Worm (Caenorhabditis elegans) whole organism, mixed stage, embryonic: ENCODE data around the gene T22F3.11.

ENCODE experiments used
- M03D4.4 ChIP-seq: sonication (generic microtip); optimal IDR thresholded peaks from 2 replicates; lab custom pipeline; 2017; ENCODE audit warnings: mild to moderate bottlenecking, missing genetic modification characterization, missing compliant biosample characterization
- bed-3 ChIP-seq: fragments of 200-800 bp; sonication (Bioruptor generic); optimal IDR thresholded peaks from 3 replicates; lab custom pipeline; 2018; ENCODE audit warnings: mild to moderate bottlenecking, missing genetic modification characterization, moderate library complexity, missing compliant biosample characterization
- blmp-1 ChIP-seq: fragments of 150-350 bp; optimal IDR thresholded peaks from 2 replicates; lab custom pipeline; 2014; ENCODE audit warnings: missing biosample characterization, missing genetic modification characterization
- ceh-39 ChIP-seq: fragments of 150-350 bp; optimal IDR thresholded peaks from 2 replicates; lab custom pipeline; 2014; ENCODE audit warnings: missing biosample characterization, missing genetic modification characterization
- ceh-43 ChIP-seq: fragments of 200-800 bp; sonication (Bioruptor generic); optimal IDR thresholded peaks from 2 replicates; lab custom pipeline; 2018; ENCODE audit warnings: mild to moderate bottlenecking, missing genetic modification characterization, moderate library complexity, missing compliant biosample characterization
- ceh-83 ChIP-seq: fragments of 200-800 bp; sonication (Bioruptor generic); optimal IDR thresholded peaks from 2 replicates; lab custom pipeline; 2018; ENCODE audit warnings: mild to moderate bottlenecking, missing genetic modification characterization, missing compliant biosample characterization
- ces-1 ChIP-seq: fragments of 150-350 bp; optimal IDR thresholded peaks from 2 replicates; lab custom pipeline; 2014; ENCODE audit warnings: missing biosample characterization, missing genetic modification reagents, missing genetic modification characterization
- drap-1 ChIP-seq: fragments of 200-800 bp; sonication (Bioruptor generic); optimal IDR thresholded peaks from 3 replicates; lab custom pipeline; 2018; ENCODE audit warnings: mild to moderate bottlenecking, missing genetic modification characterization, missing compliant biosample characterization
- elt-1 ChIP-seq: sonication (generic microtip); optimal IDR thresholded peaks from 2 replicates; lab custom pipeline; 2017; ENCODE audit warnings: missing genetic modification characterization, mild to moderate bottlenecking, missing compliant biosample characterization, antibody characterized with exemption, moderate library complexity, borderline replicate concordance; ENCODE audit not compliant: insufficient read depth
- elt-3 ChIP-seq: fragments of 150-350 bp; optimal IDR thresholded peaks from 2 replicates; lab custom pipeline; 2014; ENCODE audit warnings: missing biosample characterization, missing genetic modification characterization
- flh-1 ChIP-seq: fragments of 200-800 bp; sonication (Bioruptor generic); optimal IDR thresholded peaks from 2 replicates; lab custom pipeline; 2018; ENCODE audit warnings: mild to moderate bottlenecking, missing genetic modification characterization, moderate library complexity, missing compliant biosample characterization
- ham-2 ChIP-seq: fragments of 200-800 bp; sonication (Bioruptor generic); optimal IDR thresholded peaks from 2 replicates; lab custom pipeline; 2018; ENCODE audit warnings: mild to moderate bottlenecking, missing genetic modification characterization, missing compliant biosample characterization
- hlh-1 ChIP-seq: fragments of 150-350 bp; optimal IDR thresholded peaks from 2 replicates; lab custom pipeline; 2014; ENCODE audit warnings: missing biosample characterization, missing genetic modification reagents, missing genetic modification characterization
- lin-13 ChIP-seq: fragments of 150-350 bp; optimal IDR thresholded peaks from 2 replicates; lab custom pipeline; 2014; ENCODE audit warnings: missing biosample characterization, missing genetic modification characterization
- lin-32 ChIP-seq: fragments of 200-800 bp; sonication (Bioruptor generic); optimal IDR thresholded peaks from 2 replicates; lab custom pipeline; 2018; ENCODE audit warnings: mild to moderate bottlenecking, missing genetic modification characterization, missing compliant biosample characterization
- mab-5 ChIP-seq: fragments of 150-350 bp; optimal IDR thresholded peaks from 2 replicates; lab custom pipeline; 2014; ENCODE audit warnings: missing biosample characterization, missing genetic modification characterization
- mep-1 ChIP-seq: fragments of 150-350 bp; optimal IDR thresholded peaks from 2 replicates; lab custom pipeline; 2017; ENCODE audit warnings: missing biosample characterization, missing genetic modification reagents, missing genetic modification characterization, inconsistent platforms
- mls-2 ChIP-seq: sonication (generic microtip); optimal IDR thresholded peaks from 2 replicates; lab custom pipeline; 2016; ENCODE audit warnings: mild to moderate bottlenecking, missing genetic modification characterization, moderate library complexity, missing compliant biosample characterization
- nhr-12 ChIP-seq: fragments of 150-350 bp; optimal IDR thresholded peaks from 2 replicates; lab custom pipeline; 2014; ENCODE audit warnings: missing biosample characterization, missing genetic modification characterization
- nhr-2 ChIP-seq: fragments of 150-350 bp; optimal IDR thresholded peaks from 2 replicates; lab custom pipeline; 2014; ENCODE audit warnings: missing biosample characterization, missing genetic modification characterization
- nhr-237 ChIP-seq: fragments of 150-350 bp; optimal IDR thresholded peaks from 2 replicates; lab custom pipeline; 2014; ENCODE audit warnings: missing biosample characterization, missing genetic modification characterization
- nhr-28 ChIP-seq: fragments of 150-350 bp; optimal IDR thresholded peaks from 2 replicates; lab custom pipeline; 2014; ENCODE audit warnings: missing biosample characterization, missing genetic modification characterization
- nhr-76 ChIP-seq: sonication (generic microtip); optimal IDR thresholded peaks from 2 replicates; lab custom pipeline; 2017; ENCODE audit warnings: missing biosample characterization, missing genetic modification characterization
- pha-4 ChIP-seq: fragments of 150-350 bp; optimal IDR thresholded peaks from 2 replicates; lab custom pipeline; 2018; ENCODE audit warnings: missing biosample characterization, missing genetic modification reagents, missing genetic modification characterization
- snpc-4 ChIP-seq: fragments of 150-350 bp; optimal IDR thresholded peaks from 2 replicates; lab custom pipeline; 2014; ENCODE audit warnings: missing biosample characterization, missing genetic modification characterization
- sptf-1 ChIP-seq: sonication (generic microtip); optimal IDR thresholded peaks from 2 replicates; lab custom pipeline; 2017; ENCODE audit warnings: mild to moderate bottlenecking, missing genetic modification characterization, moderate library complexity, missing compliant biosample characterization
- tbx-8 ChIP-seq: fragments of 200-800 bp; sonication (Bioruptor generic); optimal IDR thresholded peaks from 2 replicates; lab custom pipeline; 2018; ENCODE audit warnings: mild to moderate bottlenecking, missing genetic modification characterization, moderate library complexity, missing compliant biosample characterization
- unc-39 ChIP-seq: fragments of 150-350 bp; optimal IDR thresholded peaks from 2 replicates; lab custom pipeline; 2014; ENCODE audit warnings: missing biosample characterization, missing genetic modification characterization
- unc-62 ChIP-seq: fragments of 150-350 bp; optimal IDR thresholded peaks from 2 replicates; lab custom pipeline; 2014; ENCODE audit warnings: missing biosample characterization, missing genetic modification reagents, missing genetic modification characterization
- zip-8 ChIP-seq: fragments of 150-350 bp; optimal IDR thresholded peaks from 2 replicates; lab custom pipeline; 2014; ENCODE audit warnings: missing biosample characterization, missing genetic modification characterization
- ztf-11 ChIP-seq: fragments of 150-350 bp; optimal IDR thresholded peaks from 2 replicates; lab custom pipeline; 2014; ENCODE audit warnings: missing biosample characterization, missing genetic modification characterization

T22F3.11 gene

DNA sequence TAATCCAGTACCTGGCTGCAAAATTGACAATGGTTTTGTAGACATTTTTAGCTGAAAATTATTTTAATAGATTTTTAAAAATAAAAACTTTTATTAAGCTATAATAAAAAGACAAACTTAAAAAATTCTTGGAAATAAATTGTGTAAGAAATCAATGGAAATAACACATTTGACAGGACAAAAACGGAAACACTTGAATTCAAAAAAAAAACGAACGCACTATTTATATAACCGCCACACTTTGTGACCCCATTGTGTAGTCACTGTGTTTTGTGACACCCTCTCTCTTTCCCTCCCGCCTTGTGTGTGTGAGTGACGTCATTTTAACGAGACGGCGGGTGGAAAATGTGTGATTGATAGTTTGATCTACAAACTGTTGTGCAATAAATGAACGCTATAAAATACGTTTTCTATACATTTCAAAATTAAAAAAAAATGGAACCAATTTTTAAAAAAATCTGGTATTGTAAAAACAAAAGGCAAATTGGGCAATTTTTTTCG lies 29.9 kb upstream of the T22F3.11 start, which contains the start of gene F59B1.8:
TSS of gene F59B1.8 (minus strand) at position 51 of the 501 bp plus-strand sequence.
- peak; percentile 45 for TF ChIP-seq nhr-2 (tag; lab: Kevin White, UChicago)
- peak; percentile 54 for TF ChIP-seq zip-8 (tag; lab: Kevin White, UChicago)
- no peak for TF ChIP-seq ztf-11
- TF ChIP-seq unc-62 (GFP tag; lab: Kevin White, UChicago), result peak; percentile 2
- TF ChIP-seq, all 35 proteins: peak for 3

DNA sequence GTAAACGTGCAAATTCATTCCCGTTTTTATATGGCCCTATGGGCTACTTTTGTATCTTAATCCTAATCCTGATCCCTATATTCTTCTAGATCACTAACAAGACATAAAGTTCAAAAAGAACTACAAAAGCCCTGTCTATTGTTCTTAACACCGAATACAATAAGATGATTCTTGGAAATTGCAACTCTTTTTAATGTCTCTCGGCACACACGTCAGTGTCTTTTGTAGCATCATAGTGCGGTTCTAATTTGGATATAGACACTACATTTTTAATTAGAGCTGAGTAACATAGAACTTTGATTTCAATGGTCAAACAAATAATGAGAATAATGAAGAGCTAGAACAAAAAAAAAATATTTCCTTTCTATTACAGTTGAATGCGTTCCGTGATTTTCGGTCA lies 25.5 kb upstream of the T22F3.11 start:
- TF ChIP-seq mab-5 (tag; lab: Kevin White, UChicago) (no peak), zip-8 (tag; lab: Kevin White, UChicago) (no peak), lin-32 (GFP tag; lab: Kevin White, UChicago) (no peak), elt-1 (tag; lab: Kevin White, UChicago) (no peak), pha-4 (tag; lab: Kevin White, UChicago) (no peak), ztf-11 (no peak), ceh-83 (GFP tag; lab: Kevin White, UChicago) (no peak), sptf-1 (tag; lab: Kevin White, UChicago) (no peak), flh-1 (GFP tag; lab: Kevin White, UChicago) (no peak), ham-2 (GFP tag; lab: Kevin White, UChicago) (no peak), ceh-43 (GFP tag; lab: Kevin White, UChicago) (no peak), ces-1 (no peak), unc-39 (tag; lab: Kevin White, UChicago) (no peak), nhr-12 (tag; lab: Kevin White, UChicago) (no peak), unc-62 (GFP tag; lab: Kevin White, UChicago) (no peak), ceh-39 (no peak), nhr-76 (tag; lab: Kevin White, UChicago) (no peak), nhr-28 (tag; lab: Kevin White, UChicago) (no peak), snpc-4 (tag; lab: Kevin White, UChicago) (no peak)

- no peak for TF ChIP-seq M03D4.4
- TF ChIP-seq tbx-8, result no peak
- no peak for TF ChIP-seq ces-1
- TF ChIP-seq hlh-1 (tag; lab: Kevin White, UChicago), result no peak
- no peak for TF ChIP-seq mls-2
- no peak for TF ChIP-seq elt-1 (tag; lab: Kevin White, UChicago)
- no peak for TF ChIP-seq flh-1 (GFP tag; lab: Kevin White, UChicago)
- no peak for TF ChIP-seq unc-62 (GFP tag; lab: Kevin White, UChicago)
- no peak for TF ChIP-seq unc-39 (tag; lab: Kevin White, UChicago)
- no peak for TF ChIP-seq mep-1 (tag; lab: Kevin White, UChicago)
- no peak for TF ChIP-seq ham-2 (GFP tag; lab: Kevin White, UChicago)
- no peak for TF ChIP-seq nhr-76 (tag; lab: Kevin White, UChicago)
- no peak for TF ChIP-seq nhr-12 (tag; lab: Kevin White, UChicago)
- no peak for TF ChIP-seq zip-8 (tag; lab: Kevin White, UChicago)
Measured at ce11 chrV:3637086-3637485, 22.7 kb upstream of the T22F3.11 start, which contains the start of gene srx-41. srx-41 (minus strand) TSS chrV:3637186.

- TF ChIP-seq elt-3 (tag; lab: Kevin White, UChicago) (no peak), nhr-237 (tag; lab: Kevin White, UChicago) (no peak), zip-8 (tag; lab: Kevin White, UChicago) (no peak), ceh-83 (GFP tag; lab: Kevin White, UChicago) (no peak), drap-1 (GFP tag; lab: Kevin White, UChicago) (no peak)
Measured at ce11 chrV:3634293-3635016, 20.1 kb upstream of the T22F3.11 start.

- TF ChIP-seq sptf-1 (tag; lab: Kevin White, UChicago) (no peak), tbx-8 (no peak), ceh-43 (GFP tag; lab: Kevin White, UChicago) (no peak), flh-1 (GFP tag; lab: Kevin White, UChicago) (no peak), lin-13 (tag; lab: Kevin White, UChicago) (no peak), blmp-1 (no peak), nhr-12 (tag; lab: Kevin White, UChicago) (no peak), ceh-39 (no peak), bed-3 (GFP tag; lab: Kevin White, UChicago) (no peak), hlh-1 (tag; lab: Kevin White, UChicago) (no peak), nhr-76 (tag; lab: Kevin White, UChicago) (no peak), ztf-11 (no peak), ceh-83 (GFP tag; lab: Kevin White, UChicago) (no peak), ces-1 (no peak), mep-1 (tag; lab: Kevin White, UChicago) (no peak), elt-1 (tag; lab: Kevin White, UChicago) (no peak), M03D4.4 (no peak), lin-32 (GFP tag; lab: Kevin White, UChicago) (no peak)
Measured at ce11 chrV:3633041-3633440, 18.7 kb upstream of the T22F3.11 start, which contains the start of gene F59B1.2. F59B1.2 (plus strand) TSS chrV:3633341.
